Fruit fly (Drosophila melanogaster) whole organism, pupa: Measurements from ENCODE around the gene mri.

Experiments used
- CG10348 ChIP-seq: fragments of 200-800 bp; sonication (Bioruptor generic); IDR thresholded peaks from 2 replicates; pipeline ENCODE4 v1.3.6; 2022; ENCODE audit warnings: missing biosample characterization, missing genetic modification characterization
- CG12605 ChIP-seq: fragments of 200-800 bp; sonication (Bioruptor generic); IDR thresholded peaks from 2 replicates; pipeline ENCODE4 v1.3.6; 2022; ENCODE audit warnings: missing biosample characterization, missing genetic modification characterization
- CG13204 ChIP-seq: fragments of 200-800 bp; sonication (Bioruptor generic); optimal IDR thresholded peaks from 2 replicates; lab custom pipeline; 2018; ENCODE audit warnings: missing biosample characterization, mild to moderate bottlenecking, missing genetic modification characterization, moderate library complexity
- CG14655 ChIP-seq: fragments of 200-800 bp; sonication (Bioruptor generic); optimal IDR thresholded peaks from 3 replicates; lab custom pipeline; 2017; ENCODE audit warnings: mild to moderate bottlenecking, missing biosample characterization, missing genetic modification reagents, missing genetic modification characterization
- CG15710 ChIP-seq: fragments of 200-800 bp; sonication (Bioruptor generic); optimal IDR thresholded peaks from 2 replicates; lab custom pipeline; 2018; ENCODE audit warnings: missing biosample characterization, mild to moderate bottlenecking, missing genetic modification characterization, moderate library complexity
- CG17806 ChIP-seq: fragments of 200-800 bp; sonication (Bioruptor generic); optimal IDR thresholded peaks from 2 replicates; lab custom pipeline; 2018; ENCODE audit warnings: missing biosample characterization, mild to moderate bottlenecking, missing genetic modification characterization, moderate library complexity
- CG32121 ChIP-seq: fragments of 200-800 bp; sonication (Bioruptor generic); IDR thresholded peaks from 2 replicates; pipeline ENCODE4 v1.3.6; 2022; ENCODE audit warnings: missing biosample characterization, missing genetic modification characterization
- CG34367 ChIP-seq: fragments of 200-800 bp; sonication (Bioruptor generic); optimal IDR thresholded peaks from 2 replicates; lab custom pipeline; 2018; ENCODE audit warnings: missing biosample characterization, mild to moderate bottlenecking, missing genetic modification characterization
- CG4496 ChIP-seq: fragments of 200-800 bp; sonication (Bioruptor generic); IDR thresholded peaks from 3 replicates; pipeline ENCODE4 v1.3.6; 2022; ENCODE audit warnings: missing biosample characterization, missing genetic modification characterization
- CG8159 ChIP-seq: fragments of 200-800 bp; sonication (Bioruptor generic); optimal IDR thresholded peaks from 3 replicates; lab custom pipeline; 2018; ENCODE audit warnings: missing biosample characterization, mild to moderate bottlenecking, missing genetic modification characterization, moderate library complexity
- CG8301 ChIP-seq: fragments of 200-800 bp; sonication (Bioruptor generic); optimal IDR thresholded peaks from 2 replicates; lab custom pipeline; 2018; ENCODE audit warnings: missing biosample characterization, mild to moderate bottlenecking, missing genetic modification characterization
- CG9948 ChIP-seq: fragments of 200-800 bp; sonication (Bioruptor generic); optimal IDR thresholded peaks from 2 replicates; lab custom pipeline; 2018; ENCODE audit warnings: missing biosample characterization, mild to moderate bottlenecking, missing genetic modification characterization, moderate library complexity
- D1 ChIP-seq: fragments of 200-800 bp; sonication (Bioruptor generic); optimal IDR thresholded peaks from 2 replicates; lab custom pipeline; 2018; ENCODE audit warnings: missing biosample characterization, mild to moderate bottlenecking, missing genetic modification characterization, moderate library complexity
- EcR ChIP-seq: fragments of 200-800 bp; sonication (Bioruptor generic); optimal IDR thresholded peaks from 3 replicates; lab custom pipeline; 2019; ENCODE audit warnings: missing biosample characterization, missing genetic modification characterization, mild to moderate bottlenecking, moderate library complexity, missing genetic modification reagents
- Ets98B ChIP-seq: fragments of 200-800 bp; sonication (Bioruptor generic); IDR thresholded peaks from 2 replicates; pipeline ENCODE4 v1.3.6; 2022; ENCODE audit warnings: missing biosample characterization, missing genetic modification characterization
- Pif1A ChIP-seq: fragments of 200-800 bp; sonication (Bioruptor generic); optimal IDR thresholded peaks from 3 replicates; lab custom pipeline; 2016; ENCODE audit warnings: missing biosample characterization, missing genetic modification characterization
- Pif1B ChIP-seq: fragments of 200-800 bp; sonication (Bioruptor generic); optimal IDR thresholded peaks from 3 replicates; lab custom pipeline; 2016; ENCODE audit warnings: missing biosample characterization, missing genetic modification characterization
- Snoo ChIP-seq: fragments of 200-800 bp; sonication (Bioruptor generic); optimal IDR thresholded peaks from 3 replicates; lab custom pipeline; 2017; ENCODE audit warnings: missing biosample characterization, mild to moderate bottlenecking, missing genetic modification characterization, inconsistent platforms
- fd96Ca ChIP-seq: fragments of 200-800 bp; sonication (Bioruptor generic); IDR thresholded peaks from 3 replicates; pipeline ENCODE4 v1.3.6; 2022; ENCODE audit warnings: missing biosample characterization, missing genetic modification characterization
- gl ChIP-seq: fragments of 200-800 bp; sonication (Bioruptor generic); optimal IDR thresholded peaks from 2 replicates; lab custom pipeline; 2018; ENCODE audit warnings: missing biosample characterization, mild to moderate bottlenecking, missing genetic modification characterization
- rn ChIP-seq: fragments of 200-800 bp; sonication (Bioruptor generic); IDR thresholded peaks from 2 replicates; pipeline ENCODE4 v1.3.6; 2022; ENCODE audit warnings: missing biosample characterization, missing genetic modification characterization

mri gene

DNA sequence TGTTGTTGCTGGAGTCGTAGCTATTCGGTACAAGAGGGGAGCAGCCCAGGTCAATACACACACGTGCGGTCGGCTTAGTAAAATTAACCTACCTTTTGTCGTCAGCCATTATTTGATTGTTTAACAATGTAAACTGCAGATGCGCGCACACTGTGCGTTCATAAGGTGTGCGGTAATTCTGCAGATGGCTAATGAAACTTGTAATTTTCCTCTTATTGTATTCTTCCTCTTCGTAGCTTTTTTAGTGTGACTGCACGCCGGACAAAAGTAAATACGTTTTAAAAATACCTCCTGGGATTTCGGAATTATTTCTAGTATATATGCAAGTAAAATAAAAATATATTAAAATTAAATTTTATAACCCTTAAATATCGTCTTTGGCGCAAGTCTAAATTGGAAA, 11.2 kb downstream of the mri start, which contains the start of gene Prp4k:
Prp4k (minus strand) TSS at position 258 of the 400 bp plus-strand sequence.
- no peak for TF ChIP-seq fd96Ca (GFP tag; lab: Robert Waterston, UW)
- TF ChIP-seq EcR: peak; percentile 48
- TF ChIP-seq CG10348 (GFP tag; lab: Robert Waterston, UW): no peak
- TF ChIP-seq CG4496 (GFP tag; lab: Robert Waterston, UW): 0 out of 3 replicates have a peak, but pooled peaks have one; percentile 36
- no peak for TF ChIP-seq D1 (tag; lab: Kevin White, UChicago)
- TF ChIP-seq CG34367: no peak
- TF ChIP-seq CG9948 (tag; lab: Kevin White, UChicago): no peak
- TF ChIP-seq Pif1A (GFP tag; lab: Kevin White, UChicago): no peak
- TF ChIP-seq CG8301 (tag; lab: Kevin White, UChicago): no peak
- TF ChIP-seq gl (tag; lab: Kevin White, UChicago): no peak
- no peak for TF ChIP-seq Snoo
- no peak for TF ChIP-seq Pif1B
- TF ChIP-seq Ets98B (GFP tag; lab: Robert Waterston, UW): no peak
- no peak for TF ChIP-seq CG8159 (tag; lab: Kevin White, UChicago)
- TF ChIP-seq, all 21 proteins: peak for 2

- TF ChIP-seq CG17806: no peak
- TF ChIP-seq CG15710 (tag; lab: Kevin White, UChicago): no peak
- no peak for TF ChIP-seq Ets98B (GFP tag; lab: Robert Waterston, UW)
- no peak for TF ChIP-seq CG12605
- TF ChIP-seq CG32121 (GFP tag; lab: Robert Waterston, UW): no peak
- TF ChIP-seq CG34367: no peak
- TF ChIP-seq fd96Ca (GFP tag; lab: Robert Waterston, UW): no peak
- no peak for TF ChIP-seq gl (tag; lab: Kevin White, UChicago)
- TF ChIP-seq Pif1B: no peak
- no peak for TF ChIP-seq CG4496 (GFP tag; lab: Robert Waterston, UW)
- TF ChIP-seq CG9948 (tag; lab: Kevin White, UChicago): no peak
Observed at dm6 chr3L:212520-212919, 12.5 kb downstream of the mri start, which contains the start of the genes thoc7 and Dis3l2. Gene thoc7 (minus strand): TSS chr3L:212687. Gene Dis3l2 (plus strand): TSS chr3L:212709.

- no peak for TF ChIP-seq CG17806
- TF ChIP-seq D1 (tag; lab: Kevin White, UChicago): no peak
- no peak for TF ChIP-seq CG9948 (tag; lab: Kevin White, UChicago)
- TF ChIP-seq Snoo: no peak
- TF ChIP-seq CG15710 (tag; lab: Kevin White, UChicago): no peak
- no peak for TF ChIP-seq Pif1B
- no peak for TF ChIP-seq Pif1A (GFP tag; lab: Kevin White, UChicago)
- TF ChIP-seq CG14655 (GFP tag; lab: Kevin White, UChicago): no peak
- no peak for TF ChIP-seq gl (tag; lab: Kevin White, UChicago)
- no peak for TF ChIP-seq CG8301 (tag; lab: Kevin White, UChicago)
- TF ChIP-seq CG34367: no peak
- TF ChIP-seq fd96Ca (GFP tag; lab: Robert Waterston, UW): no peak
- TF ChIP-seq CG4496 (GFP tag; lab: Robert Waterston, UW): no peak
- no peak for TF ChIP-seq CG10348 (GFP tag; lab: Robert Waterston, UW)
- no peak for TF ChIP-seq EcR
- TF ChIP-seq CG32121 (GFP tag; lab: Robert Waterston, UW): no peak
- no peak for TF ChIP-seq rn
- no peak for TF ChIP-seq Ets98B (GFP tag; lab: Robert Waterston, UW)
Observed at dm6 chr3L:216325-216724, 16.4 kb downstream of the mri start, which contains the start of gene Kaz1-ORFB. Gene Kaz1-ORFB (plus strand): TSS chr3L:216625.

- TF ChIP-seq CG32121 (GFP tag; lab: Robert Waterston, UW) (no peak), EcR (peak; percentile 50)
Observed at dm6 chr3L:217480-218118, 17.6 kb downstream of the mri start, which contains the start of gene CG13877. Gene CG13877 (plus strand): TSS chr3L:218068.

DNA sequence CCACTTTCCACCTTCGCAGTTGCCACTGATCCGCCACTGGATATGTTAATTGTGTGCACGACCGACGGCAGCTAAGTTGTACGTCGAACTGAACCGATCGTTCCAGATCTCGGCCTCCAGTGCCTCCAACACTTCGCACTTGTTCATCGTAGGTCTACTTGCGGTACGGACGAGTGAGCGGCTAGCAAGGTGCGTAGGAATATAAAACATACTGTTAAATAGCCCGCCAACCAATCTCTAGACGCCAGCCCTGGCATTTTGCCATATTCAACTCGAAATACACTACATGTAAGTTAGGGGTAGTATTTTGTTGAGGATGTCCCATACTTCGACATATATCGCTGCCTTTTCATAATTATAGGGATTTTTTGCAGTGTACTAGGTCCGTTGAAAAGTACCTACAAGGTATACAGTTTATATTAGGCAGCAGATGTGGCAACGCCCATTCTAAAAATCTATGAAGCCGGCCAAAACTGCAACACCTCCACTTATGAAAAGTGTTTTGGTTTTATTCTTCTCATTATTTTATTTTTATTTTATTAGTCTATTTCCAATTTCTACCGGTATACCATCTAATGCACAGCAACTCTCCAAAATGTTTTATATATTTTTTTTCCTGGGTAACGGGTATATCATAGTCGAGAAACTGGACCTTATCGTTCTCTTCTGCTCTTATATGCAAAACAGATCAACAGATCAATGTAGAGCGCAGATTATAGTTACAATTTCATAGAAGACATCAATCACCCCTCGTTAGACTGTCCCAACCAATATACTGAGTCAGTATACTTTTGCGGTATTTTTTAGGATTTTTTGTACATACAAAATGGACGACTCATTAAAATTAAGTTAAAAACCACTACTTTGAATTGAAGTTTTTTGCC, 23.3 kb downstream of the mri start, which contains the start of the genes pyx and CG33229:
pyx (minus strand) TSS at position 51 of the 884 bp plus-strand sequence.
CG33229 (plus strand) TSS at position 834 of the 884 bp plus-strand sequence.
- no peak for TF ChIP-seq D1 (tag; lab: Kevin White, UChicago)
- peak; percentile 66 for TF ChIP-seq Pif1A (GFP tag; lab: Kevin White, UChicago)
- TF ChIP-seq Ets98B (GFP tag; lab: Robert Waterston, UW): peak; percentile 73
- TF ChIP-seq CG14655 (GFP tag; lab: Kevin White, UChicago): peak; percentile 88
- peak; percentile 81 for TF ChIP-seq CG8159 (tag; lab: Kevin White, UChicago)
- TF ChIP-seq CG17806: peak; percentile 68
- TF ChIP-seq rn: peak; percentile 36; the same call in 1 of the 2 replicates
- no peak for TF ChIP-seq EcR
- no peak; the same call in none of the 2 replicates for TF ChIP-seq CG10348 (GFP tag; lab: Robert Waterston, UW)
- peak; percentile 85 for TF ChIP-seq fd96Ca (GFP tag; lab: Robert Waterston, UW)
- TF ChIP-seq CG9948 (tag; lab: Kevin White, UChicago): peak; percentile 74
- no peak for TF ChIP-seq CG13204 (GFP tag; lab: Kevin White, UChicago)
- peak; percentile 76 for TF ChIP-seq CG15710 (tag; lab: Kevin White, UChicago)
- TF ChIP-seq CG8301 (tag; lab: Kevin White, UChicago): peak; percentile 78
- TF ChIP-seq CG32121 (GFP tag; lab: Robert Waterston, UW): peak; percentile 81
- TF ChIP-seq Pif1B: no peak
- peak; percentile 70 for TF ChIP-seq CG34367
- peak; percentile 67 for TF ChIP-seq Snoo
- peak; percentile 73; the same call in 2 of the 3 replicates for TF ChIP-seq CG4496 (GFP tag; lab: Robert Waterston, UW)
- peak; percentile 57; the same call in 1 of the 2 replicates for TF ChIP-seq CG12605
- TF ChIP-seq gl (tag; lab: Kevin White, UChicago): no peak
- TF ChIP-seq, all 21 proteins: peak for 15
